Worm (Caenorhabditis elegans) whole organism, mixed stage, embryonic: ENCODE measurements around the gene dpy-9.

ENCODE experiments used
- M03D4.4 ChIP-seq: sonication (generic microtip); optimal IDR thresholded peaks from 2 replicates; lab custom pipeline; 2017; ENCODE audit warnings: mild to moderate bottlenecking, missing genetic modification characterization, missing compliant biosample characterization
- nhr-237 ChIP-seq: fragments of 150-350 bp; optimal IDR thresholded peaks from 2 replicates; lab custom pipeline; 2014; ENCODE audit warnings: missing biosample characterization, missing genetic modification characterization
- sem-2 ChIP-seq: fragments of 200-800 bp; sonication (Bioruptor generic); optimal IDR thresholded peaks from 2 replicates; lab custom pipeline; 2018; ENCODE audit warnings: mild to moderate bottlenecking, missing genetic modification characterization, missing compliant biosample characterization
- snpc-4 ChIP-seq: fragments of 150-350 bp; optimal IDR thresholded peaks from 2 replicates; lab custom pipeline; 2014; ENCODE audit warnings: missing biosample characterization, missing genetic modification characterization
- unc-120 ChIP-seq: sonication (generic microtip); optimal IDR thresholded peaks from 2 replicates; lab custom pipeline; 2017; ENCODE audit warnings: missing genetic modification characterization, missing compliant biosample characterization; ENCODE audit not compliant: poor library complexity, severe bottlenecking

ce11 chrIV:244278-244677 is 14.7 kb downstream of the dpy-9 start:
- TF ChIP-seq sem-2 (GFP tag; lab: Kevin White, UChicago) (no peak), snpc-4 (no peak), unc-120 (tag; lab: Kevin White, UChicago) (no peak), nhr-237 (tag; lab: Kevin White, UChicago) (no peak), M03D4.4 (no peak)
